Worm (Caenorhabditis elegans) whole organism, late embryonic: ENCODE results near the gene gnrr-2.

ENCODE experiments used
- K02D7.2 ChIP-seq: sonication (generic microtip); optimal IDR thresholded peaks from 2 replicates; lab custom pipeline; 2017; ENCODE audit warnings: mild to moderate bottlenecking, missing genetic modification characterization, missing compliant biosample characterization
- ceh-31 ChIP-seq: sonication (generic microtip); optimal IDR thresholded peaks from 2 replicates; lab custom pipeline; 2016; ENCODE audit warnings: missing genetic modification characterization, missing compliant biosample characterization
- ceh-34 ChIP-seq: sonication (generic microtip); optimal IDR thresholded peaks from 2 replicates; lab custom pipeline; 2016; ENCODE audit warnings: mild to moderate bottlenecking, missing genetic modification characterization, missing compliant biosample characterization
- ceh-9 ChIP-seq: sonication (generic microtip); optimal IDR thresholded peaks from 2 replicates; lab custom pipeline; 2016; ENCODE audit warnings: mild to moderate bottlenecking, missing genetic modification characterization, inconsistent platforms, missing compliant biosample characterization
- fkh-10 ChIP-seq: fragments of 150-350 bp; optimal IDR thresholded peaks from 2 replicates; lab custom pipeline; 2014; ENCODE audit warnings: missing biosample characterization, missing genetic modification reagents, missing genetic modification characterization
- fkh-6 ChIP-seq: sonication (generic microtip); optimal IDR thresholded peaks from 2 replicates; lab custom pipeline; 2016; ENCODE audit warnings: missing genetic modification characterization, missing compliant biosample characterization
- nfya-1 ChIP-seq: sonication (generic microtip); optimal IDR thresholded peaks from 2 replicates; lab custom pipeline; 2017; ENCODE audit warnings: missing genetic modification characterization, mild to moderate bottlenecking, missing compliant biosample characterization, antibody characterized with exemption, moderate library complexity
- pat-9 ChIP-seq: fragments of 200-800 bp; sonication (Bioruptor generic); optimal IDR thresholded peaks from 2 replicates; lab custom pipeline; 2018; ENCODE audit warnings: mild to moderate bottlenecking, missing genetic modification characterization, moderate library complexity, missing compliant biosample characterization
- pha-2 ChIP-seq: sonication (generic microtip); optimal IDR thresholded peaks from 2 replicates; lab custom pipeline; 2017; ENCODE audit warnings: mild to moderate bottlenecking, missing genetic modification characterization, missing compliant biosample characterization
- ttx-3 ChIP-seq: sonication (generic microtip); optimal IDR thresholded peaks from 2 replicates; lab custom pipeline; 2016; ENCODE audit warnings: missing genetic modification reagents, missing genetic modification characterization, missing compliant biosample characterization
- unc-55 ChIP-seq: sonication (generic microtip); optimal IDR thresholded peaks from 2 replicates; lab custom pipeline; 2017; ENCODE audit warnings: missing biosample characterization, missing genetic modification reagents, missing genetic modification characterization

DNA sequence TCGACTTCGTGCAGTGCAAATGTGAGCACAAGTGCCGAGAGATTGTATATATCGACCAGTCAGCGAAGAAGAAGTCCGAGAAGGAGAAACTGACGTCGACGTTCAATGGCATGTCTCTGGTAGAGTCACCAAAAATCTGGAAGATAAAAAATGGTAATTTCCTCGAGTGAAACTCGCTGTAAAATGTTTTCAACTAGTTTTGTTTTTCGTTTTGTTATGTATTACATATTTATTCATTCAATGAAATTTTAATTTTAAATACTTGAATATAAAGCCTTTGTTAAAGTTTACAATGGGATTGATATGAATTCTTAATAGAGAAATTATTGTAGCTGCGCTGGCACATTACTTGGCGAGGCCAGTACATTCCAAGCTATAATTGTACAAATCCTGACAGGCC is 11.0 kb downstream of the gnrr-2 start:
- TF ChIP-seq nfya-1 (tag; lab: Kevin White, UChicago) (no peak), unc-55 (GFP tag; lab: Kevin White, UChicago) (no peak), pat-9 (no peak), ttx-3 (tag; lab: Kevin White, UChicago) (no peak), K02D7.2 (tag; lab: Kevin White, UChicago) (no peak), ceh-34 (tag; lab: Kevin White, UChicago) (no peak), fkh-6 (tag; lab: Kevin White, UChicago) (no peak), ceh-9 (tag; lab: Kevin White, UChicago) (no peak), pha-2 (tag; lab: Kevin White, UChicago) (no peak), fkh-10 (GFP tag; lab: Kevin White, UChicago) (no peak), ceh-31 (tag; lab: Kevin White, UChicago) (no peak)
